Worm (Caenorhabditis elegans): ENCODE measurements around the gene F22F7.8.

- TF ChIP-seq nhr-77 (tag; optimal IDR thresholded peaks at IDR 0.05) (no peak), R02D3.7 (tag; optimal IDR thresholded peaks at IDR 0.05) (no peak), lin-39 (tag; optimal IDR thresholded peaks at IDR 0.05) (no peak), dmd-4 (tag; optimal IDR thresholded peaks at IDR 0.05) (no peak), nhr-237 (tag; optimal IDR thresholded peaks at IDR 0.05) (no peak), ceh-82 (tag; optimal IDR thresholded peaks at IDR 0.05) (no peak), unc-62 (GFP tag; optimal IDR thresholded peaks at IDR 0.05) (no peak), alr-1 (tag; optimal IDR thresholded peaks at IDR 0.05) (no peak), ama-1 (optimal IDR thresholded peaks at IDR 0.05) (no peak)
Observed at ce11 chrV:2118574-2118973, 3.2 kb downstream of the F22F7.8 start, which contains the start of gene bgnt-1.2.

Measured in whole organism, L2 larva.